Worm (Caenorhabditis elegans) whole organism, L3 larva: ENCODE results near the gene T11F9.14.
"Not testable (repeated sequence)": the region's sequence is repeated elsewhere in the genome, so short reads cannot be mapped to it uniquely, and the experiment has no call there.

Experiments used
- ZK546.5 ChIP-seq: sonication (generic microtip); optimal IDR thresholded peaks from 2 replicates; lab custom pipeline; 2017; ENCODE audit warnings: missing biosample characterization, missing genetic modification characterization
- aly-2 ChIP-seq: fragments of 150-350 bp; optimal IDR thresholded peaks from 2 replicates; lab custom pipeline; 2014; ENCODE audit warnings: missing biosample characterization, missing genetic modification characterization
- ceh-16 ChIP-seq: sonication (generic microtip); optimal IDR thresholded peaks from 2 replicates; lab custom pipeline; 2017; ENCODE audit warnings: missing biosample characterization, missing genetic modification characterization
- ceh-28 ChIP-seq: fragments of 150-350 bp; optimal IDR thresholded peaks from 2 replicates; lab custom pipeline; 2014; ENCODE audit warnings: missing biosample characterization, missing genetic modification reagents, missing genetic modification characterization
- ceh-82 ChIP-seq: fragments of 150-350 bp; optimal IDR thresholded peaks from 2 replicates; lab custom pipeline; 2014; ENCODE audit warnings: missing biosample characterization, missing genetic modification characterization
- ceh-9 ChIP-seq: sonication (generic microtip); optimal IDR thresholded peaks from 2 replicates; lab custom pipeline; 2018; ENCODE audit warnings: missing biosample characterization, missing genetic modification characterization
- daf-12 ChIP-seq: fragments of 150-350 bp; optimal IDR thresholded peaks from 2 replicates; lab custom pipeline; 2014; ENCODE audit warnings: missing biosample characterization, missing genetic modification reagents, missing genetic modification characterization
- egl-27 ChIP-seq: sonication (generic microtip); optimal IDR thresholded peaks from 4 replicates; lab custom pipeline; 2017; ENCODE audit warnings: missing biosample characterization, missing genetic modification reagents, missing genetic modification characterization
- elt-2 ChIP-seq: sonication (generic microtip); optimal IDR thresholded peaks from 2 replicates; lab custom pipeline; 2016; ENCODE audit warnings: missing genetic modification reagents, mild to moderate bottlenecking, missing genetic modification characterization, missing compliant biosample characterization
- elt-3 ChIP-seq, 3 experiments: fragments of 150-350 bp in 1 of 3; sonication (generic microtip) in 2 of 3; optimal IDR thresholded peaks; 2 replicates in 2 of 3; 4 replicates in 1 of 3; lab custom pipeline; 2014 to 2017; ENCODE audit warnings: missing biosample characterization in 3 of 3, missing genetic modification characterization in 3 of 3
- eor-1 ChIP-seq, 2 experiments: fragments of 150-350 bp; optimal IDR thresholded peaks; 2 replicates each; lab custom pipeline; 2014 to 2018; ENCODE audit warnings: missing biosample characterization in 2 of 2, missing genetic modification characterization in 2 of 2
- fkh-10 ChIP-seq: sonication (generic microtip); optimal IDR thresholded peaks from 2 replicates; lab custom pipeline; 2017; ENCODE audit warnings: missing biosample characterization, missing genetic modification reagents, missing genetic modification characterization
- fkh-2 ChIP-seq: fragments of 150-350 bp; optimal IDR thresholded peaks from 2 replicates; lab custom pipeline; 2014; ENCODE audit warnings: missing biosample characterization, missing genetic modification reagents, missing genetic modification characterization
- hmg-11 ChIP-seq: sonication (generic microtip); optimal IDR thresholded peaks from 2 replicates; lab custom pipeline; 2016; ENCODE audit warnings: missing genetic modification characterization, missing compliant biosample characterization
- jun-1 ChIP-seq: fragments of 150-350 bp; optimal IDR thresholded peaks from 2 replicates; lab custom pipeline; 2014; ENCODE audit warnings: missing biosample characterization, missing genetic modification reagents, missing genetic modification characterization
- lin-15B ChIP-seq: fragments of 150-350 bp; optimal IDR thresholded peaks from 2 replicates; lab custom pipeline; 2014; ENCODE audit warnings: missing biosample characterization, missing genetic modification characterization
- lin-39 ChIP-seq: fragments of 150-350 bp; optimal IDR thresholded peaks from 2 replicates; lab custom pipeline; 2018; ENCODE audit warnings: missing biosample characterization, missing genetic modification reagents, missing genetic modification characterization
- lsy-12 ChIP-seq: sonication (generic microtip); optimal IDR thresholded peaks from 2 replicates; lab custom pipeline; 2016; ENCODE audit warnings: mild to moderate bottlenecking, missing genetic modification characterization, missing compliant biosample characterization
- mdl-1 ChIP-seq: fragments of 150-350 bp; optimal IDR thresholded peaks from 2 replicates; lab custom pipeline; 2014; ENCODE audit warnings: missing biosample characterization, missing genetic modification characterization
- mml-1 ChIP-seq: fragments of 150-350 bp; sonication (generic microtip); optimal IDR thresholded peaks from 3 replicates; lab custom pipeline; 2014; ENCODE audit warnings: missing biosample characterization, missing genetic modification characterization
- nfya-1 ChIP-seq: sonication (generic microtip); optimal IDR thresholded peaks from 2 replicates; lab custom pipeline; 2017; ENCODE audit warnings: missing genetic modification characterization, mild to moderate bottlenecking, missing compliant biosample characterization, antibody characterized with exemption, moderate library complexity; ENCODE audit not compliant: insufficient read depth
- nhr-11 ChIP-seq: fragments of 150-350 bp; optimal IDR thresholded peaks from 2 replicates; lab custom pipeline; 2014; ENCODE audit warnings: missing biosample characterization, missing genetic modification characterization
- nhr-12 ChIP-seq: fragments of 150-350 bp; optimal IDR thresholded peaks from 2 replicates; lab custom pipeline; 2014; ENCODE audit warnings: missing biosample characterization, missing genetic modification characterization
- nhr-23 ChIP-seq: fragments of 150-350 bp; optimal IDR thresholded peaks from 2 replicates; lab custom pipeline; 2014; ENCODE audit warnings: missing biosample characterization, missing genetic modification reagents, missing genetic modification characterization
- nhr-237 ChIP-seq: fragments of 150-350 bp; optimal IDR thresholded peaks from 2 replicates; lab custom pipeline; 2014; ENCODE audit warnings: missing biosample characterization, missing genetic modification characterization
- nhr-25 ChIP-seq: sonication (generic microtip); optimal IDR thresholded peaks from 2 replicates; lab custom pipeline; 2017; ENCODE audit warnings: missing biosample characterization, missing genetic modification characterization
- nhr-28 ChIP-seq: fragments of 150-350 bp; optimal IDR thresholded peaks from 2 replicates; lab custom pipeline; 2014; ENCODE audit warnings: missing biosample characterization, missing genetic modification characterization
- nhr-43 ChIP-seq: sonication (generic microtip); optimal IDR thresholded peaks from 2 replicates; lab custom pipeline; 2016; ENCODE audit warnings: mild to moderate bottlenecking, missing genetic modification characterization, missing compliant biosample characterization; ENCODE audit not compliant: poor library complexity, severe bottlenecking
- pha-4 ChIP-seq: fragments of 150-350 bp; optimal IDR thresholded peaks from 2 replicates; lab custom pipeline; 2014; ENCODE audit warnings: missing biosample characterization, missing genetic modification reagents, missing genetic modification characterization
- pqm-1 ChIP-seq: fragments of 150-350 bp; optimal IDR thresholded peaks from 2 replicates; lab custom pipeline; 2017; ENCODE audit warnings: missing biosample characterization, missing genetic modification characterization, inconsistent platforms
- sea-2 ChIP-seq: fragments of 150-350 bp; sonication (generic microtip); optimal IDR thresholded peaks from 4 replicates; lab custom pipeline; 2014; ENCODE audit warnings: missing biosample characterization, missing genetic modification reagents, missing genetic modification characterization
- skn-1 ChIP-seq: fragments of 150-350 bp; optimal IDR thresholded peaks from 2 replicates; lab custom pipeline; 2014; ENCODE audit warnings: missing biosample characterization, missing genetic modification characterization
- tbx-2 ChIP-seq: sonication (generic microtip); optimal IDR thresholded peaks from 2 replicates; lab custom pipeline; 2016; ENCODE audit warnings: mild to moderate bottlenecking, missing genetic modification characterization, missing compliant biosample characterization
- unc-39 ChIP-seq: sonication (generic microtip); optimal IDR thresholded peaks from 4 replicates; lab custom pipeline; 2017; ENCODE audit warnings: missing biosample characterization, missing genetic modification characterization
- unc-62 ChIP-seq: fragments of 150-350 bp; sonication (generic microtip); optimal IDR thresholded peaks from 4 replicates; lab custom pipeline; 2014; ENCODE audit warnings: missing biosample characterization, missing genetic modification reagents, missing genetic modification characterization
- zag-1 ChIP-seq: fragments of 150-350 bp; optimal IDR thresholded peaks from 2 replicates; lab custom pipeline; 2014; ENCODE audit warnings: missing biosample characterization, missing genetic modification characterization
- ztf-11 ChIP-seq: fragments of 150-350 bp; optimal IDR thresholded peaks from 2 replicates; lab custom pipeline; 2014; ENCODE audit warnings: missing biosample characterization, missing genetic modification characterization
- ztf-4 ChIP-seq: fragments of 150-350 bp; optimal IDR thresholded peaks from 2 replicates; lab custom pipeline; 2014; ENCODE audit warnings: missing biosample characterization, missing genetic modification characterization

Gene T11F9.14

ce11 chrV:11480734-11481133, at the start of gene T11F9.14:
T11F9.14 (minus strand) TSS chrV:11480834.
- TF ChIP-seq hmg-11 (tag; lab: Kevin White, UChicago); pqm-1 (tag; lab: Kevin White, UChicago); elt-3 (tag; optimal IDR thresholded peaks at IDR 0.05; lab: Kevin White, UChicago): not testable (repeated sequence)

DNA sequence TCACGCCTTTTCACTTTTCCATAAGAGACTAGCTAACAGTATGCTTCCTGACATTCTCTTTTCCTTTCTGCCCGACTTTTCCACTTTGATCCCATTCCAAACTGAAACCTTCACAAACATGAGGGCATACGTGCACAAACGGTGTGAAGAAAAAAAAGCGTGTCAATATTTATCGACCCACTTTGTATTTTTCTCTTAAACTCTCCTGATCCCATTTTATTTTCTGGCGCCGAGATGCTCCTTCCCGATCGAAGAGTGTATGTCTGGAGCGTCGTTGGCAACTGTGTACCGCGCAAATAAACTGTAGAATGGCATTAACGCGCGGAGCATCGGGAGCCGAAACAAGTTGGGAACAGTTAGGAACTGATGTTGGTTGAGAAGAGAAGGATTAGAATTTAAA, 48.9 kb upstream of the T11F9.14 start:
- TF ChIP-seq unc-62 (GFP tag; lab: Kevin White, UChicago) (no peak), pha-4 (tag; lab: Kevin White, UChicago) (peak; percentile 99)
- TF ChIP-seq, all 47 proteins: peak for 1

ce11 chrV:11528633-11529327, 48.1 kb upstream of the T11F9.14 start:
- TF ChIP-seq tbx-2 (tag; lab: Kevin White, UChicago) (no peak), sea-2 (no peak), nhr-43 (no peak), nhr-25 (tag; lab: Kevin White, UChicago) (peak; percentile 0)

DNA sequence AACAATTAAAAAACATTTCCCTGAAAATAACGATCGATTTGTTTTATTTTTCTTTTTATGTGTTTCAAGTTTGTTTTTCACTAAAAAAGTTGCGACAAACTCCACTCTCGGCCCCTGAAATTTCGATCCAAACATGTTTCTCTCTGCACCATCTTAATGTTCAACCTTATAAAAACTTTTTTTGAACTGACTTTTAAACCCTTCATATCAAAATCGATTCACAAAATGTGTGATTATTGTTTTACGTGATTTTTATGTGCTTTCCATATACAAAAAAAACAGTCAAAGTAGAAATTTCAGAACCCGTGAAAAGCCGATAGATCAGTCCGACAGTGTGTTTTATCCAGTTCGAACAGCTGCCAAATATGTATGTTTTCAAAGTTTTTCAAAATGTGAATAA, 46.9 kb upstream of the T11F9.14 start, which contains the start of gene ccch-1:
Gene ccch-1 (plus strand): TSS at position 301 of the 400 bp plus-strand sequence.
- TF ChIP-seq daf-12 = no peak
- no peak for TF ChIP-seq ceh-9
- no peak for TF ChIP-seq aly-2 (tag; lab: Kevin White, UChicago)
- no peak for TF ChIP-seq nhr-11
- no peak for TF ChIP-seq fkh-10
- TF ChIP-seq lin-15B = no peak
- TF ChIP-seq ztf-11 (tag; lab: Kevin White, UChicago) = no peak
- no peak for TF ChIP-seq fkh-2 (tag; lab: Kevin White, UChicago)
- no peak for TF ChIP-seq ztf-4 (tag; lab: Kevin White, UChicago)
- TF ChIP-seq elt-3 (tag; optimal IDR thresholded peaks at IDR 0.05; lab: Kevin White, UChicago) = no peak
- TF ChIP-seq mdl-1 (tag; lab: Kevin White, UChicago) = no peak
- TF ChIP-seq lin-39 (tag; lab: Kevin White, UChicago) = no peak
- TF ChIP-seq, all 47 proteins: peak for 0

ce11 chrV:11526927-11527491, 46.4 kb upstream of the T11F9.14 start:
- TF ChIP-seq mml-1 (tag; lab: Kevin White, UChicago) (no peak), ZK546.5 (tag; lab: Kevin White, UChicago) (no peak), nhr-25 (tag; lab: Kevin White, UChicago) (peak; percentile 65)
- TF ChIP-seq, all 47 proteins: peak for 1

DNA sequence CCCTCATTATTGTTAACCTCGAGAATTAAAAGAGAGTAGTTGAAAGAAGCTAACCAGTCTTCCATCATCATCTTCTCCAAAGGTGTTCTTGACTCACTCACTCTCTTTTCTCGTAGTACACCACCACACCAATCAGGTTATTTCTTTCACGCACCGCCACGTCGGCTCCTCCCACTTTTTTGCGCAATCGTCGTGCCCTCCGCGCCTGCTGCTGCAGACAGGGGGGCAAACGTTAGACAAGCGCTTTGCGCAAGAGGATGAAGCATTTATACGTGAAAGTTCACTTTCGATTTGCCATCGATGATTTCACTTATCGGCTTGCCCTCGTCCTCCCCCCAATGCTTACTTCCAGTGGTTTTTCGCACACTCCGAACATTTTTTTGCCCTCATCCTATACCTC, 44.7 kb upstream of the T11F9.14 start:
- TF ChIP-seq ceh-28 = no peak
- no peak for TF ChIP-seq nhr-11
- TF ChIP-seq hmg-11 (tag; lab: Kevin White, UChicago) = no peak
- TF ChIP-seq nhr-25 (tag; lab: Kevin White, UChicago) = peak; percentile 73
- no peak for TF ChIP-seq nhr-12
- TF ChIP-seq eor-1 (tag; optimal IDR thresholded peaks at IDR 0.05; lab: Kevin White, UChicago) = no peak
- peak; percentile 61 for TF ChIP-seq nfya-1 (tag; lab: Kevin White, UChicago)
- TF ChIP-seq nhr-28 (tag; lab: Kevin White, UChicago) = no peak

ce11 chrV:11521448-11521847, 40.8 kb upstream of the T11F9.14 start, which contains the start of gene pafo-1:
pafo-1 (plus strand) TSS chrV:11521703.
- TF ChIP-seq nhr-25 (tag; lab: Kevin White, UChicago) = peak; percentile 66
- peak; percentile 30 for TF ChIP-seq fkh-10
- TF ChIP-seq pha-4 (tag; lab: Kevin White, UChicago) = peak; percentile 90
- peak; percentile 80 for TF ChIP-seq nhr-23 (tag; lab: Kevin White, UChicago)
- peak; percentile 23 for TF ChIP-seq pqm-1 (tag; lab: Kevin White, UChicago)
- TF ChIP-seq tbx-2 (tag; lab: Kevin White, UChicago) = peak; percentile 79
- TF ChIP-seq elt-2 (tag; lab: Kevin White, UChicago) = peak; percentile 52
- peak; percentile 61 for TF ChIP-seq ceh-28
- peak; percentile 26 for TF ChIP-seq ceh-16 (tag; lab: Kevin White, UChicago)
- TF ChIP-seq aly-2 (tag; lab: Kevin White, UChicago) = peak; percentile 73
- TF ChIP-seq nhr-237 (tag; lab: Kevin White, UChicago) = no peak
- peak; percentile 67 for TF ChIP-seq ceh-82 (tag; lab: Kevin White, UChicago)
- peak; percentile 26 for TF ChIP-seq egl-27
- no peak for TF ChIP-seq hmg-11 (tag; lab: Kevin White, UChicago)
- TF ChIP-seq lin-15B = peak; percentile 87
- TF ChIP-seq jun-1 = peak; percentile 86
- peak; percentile 85 for TF ChIP-seq nfya-1 (tag; lab: Kevin White, UChicago)
- peak; percentile 74 for TF ChIP-seq skn-1 (tag; lab: Kevin White, UChicago)
- no peak for TF ChIP-seq mdl-1 (tag; lab: Kevin White, UChicago)
- no peak for TF ChIP-seq unc-39 (tag; lab: Kevin White, UChicago)
- TF ChIP-seq zag-1 (tag; lab: Kevin White, UChicago) = peak; percentile 19
- peak; percentile 79 for TF ChIP-seq lsy-12
